Worm (Caenorhabditis elegans) whole organism, L4 larva: ENCODE data around the gene sre-43.

Source experiments
- D1046.2 ChIP-seq: fragments of 200-800 bp; sonication (Bioruptor generic); IDR thresholded peaks from 2 replicates; pipeline ENCODE4 v1.3.6; 2022; ENCODE audit warnings: missing genetic modification characterization, missing compliant biosample characterization
- F26F4.8 ChIP-seq: fragments of 200-800 bp; sonication (Bioruptor generic); conservative IDR thresholded peaks from 2 replicates; pipeline ENCODE4 v1.3.6; 2022; ENCODE audit warnings: missing genetic modification characterization, missing compliant biosample characterization
- R02D3.7 ChIP-seq: fragments of 150-350 bp; sonication (generic microtip); optimal IDR thresholded peaks from 3 replicates; lab custom pipeline; 2014; ENCODE audit warnings: missing biosample characterization, missing genetic modification characterization
- ZK337.2 ChIP-seq: fragments of 200-800 bp; sonication (Bioruptor generic); IDR thresholded peaks from 2 replicates; pipeline ENCODE4 v1.3.6; 2022; ENCODE audit warnings: missing genetic modification reagents, missing genetic modification characterization, missing compliant biosample characterization
- arid-1 ChIP-seq: fragments of 200-800 bp; sonication (Bioruptor generic); conservative IDR thresholded peaks from 2 replicates; pipeline ENCODE4 v1.3.6; 2022; ENCODE audit warnings: missing genetic modification reagents, missing genetic modification characterization, missing compliant biosample characterization
- daf-16 ChIP-seq, 3 experiments: sonication (generic microtip); optimal IDR thresholded peaks; 2 replicates each; lab custom pipeline; 2016 to 2017; ENCODE audit warnings: missing genetic modification characterization in 3 of 3, missing genetic modification reagents in 3 of 3, mild to moderate bottlenecking in 2 of 3, missing compliant biosample characterization in 2 of 3, missing biosample characterization in 1 of 3, moderate library complexity in 1 of 3
- daf-19 ChIP-seq: fragments of 200-800 bp; sonication (Bioruptor generic); conservative IDR thresholded peaks from 2 replicates; pipeline ENCODE4 v1.3.6; 2022; ENCODE audit warnings: missing genetic modification characterization, missing compliant biosample characterization
- dmd-6 ChIP-seq: fragments of 200-800 bp; sonication (Bioruptor generic); IDR thresholded peaks from 2 replicates; pipeline ENCODE4 v1.3.6; 2022; ENCODE audit warnings: missing genetic modification reagents, missing genetic modification characterization, missing compliant biosample characterization
- dve-1 ChIP-seq: sonication (generic microtip); optimal IDR thresholded peaks from 2 replicates; lab custom pipeline; 2017; ENCODE audit warnings: antibody characterized with exemption, mild to moderate bottlenecking, missing genetic modification characterization, missing compliant biosample characterization; ENCODE audit not compliant: insufficient read depth
- egl-43 ChIP-seq: fragments of 200-800 bp; sonication (Bioruptor generic); IDR thresholded peaks from 2 replicates; pipeline ENCODE4 v1.3.6; 2022; ENCODE audit warnings: missing genetic modification reagents, missing genetic modification characterization, missing compliant biosample characterization
- gei-8 ChIP-seq: fragments of 200-800 bp; sonication (Bioruptor generic); optimal IDR thresholded peaks from 2 replicates; lab custom pipeline; 2018; ENCODE audit warnings: mild to moderate bottlenecking, missing genetic modification characterization, missing compliant biosample characterization
- hlh-11 ChIP-seq: fragments of 200-800 bp; sonication (Bioruptor generic); optimal IDR thresholded peaks from 2 replicates; lab custom pipeline; 2018; ENCODE audit warnings: mild to moderate bottlenecking, missing genetic modification characterization, missing compliant biosample characterization
- hlh-30 ChIP-seq: sonication (generic microtip); optimal IDR thresholded peaks from 2 replicates; lab custom pipeline; 2017; ENCODE audit warnings: antibody characterized with exemption, mild to moderate bottlenecking, missing genetic modification characterization, missing compliant biosample characterization; ENCODE audit not compliant: insufficient read depth
- hmg-1.1 ChIP-seq: fragments of 200-800 bp; sonication (Bioruptor generic); IDR thresholded peaks from 2 replicates; pipeline ENCODE4 v1.3.6; 2022; ENCODE audit warnings: missing genetic modification reagents, missing genetic modification characterization, missing compliant biosample characterization
- lin-1 ChIP-seq: fragments of 200-800 bp; sonication (Bioruptor generic); IDR thresholded peaks from 2 replicates; pipeline ENCODE4 v1.3.6; 2022; ENCODE audit warnings: missing genetic modification reagents, missing genetic modification characterization, missing compliant biosample characterization
- lin-38 ChIP-seq: fragments of 200-800 bp; sonication (Bioruptor generic); IDR thresholded peaks from 2 replicates; pipeline ENCODE4 v1.3.6; 2022; ENCODE audit warnings: missing genetic modification reagents, missing genetic modification characterization, missing compliant biosample characterization
- lin-39 ChIP-seq: fragments of 150-350 bp; optimal IDR thresholded peaks from 2 replicates; lab custom pipeline; 2014; ENCODE audit warnings: missing biosample characterization, missing genetic modification reagents, missing genetic modification characterization
- lir-3 ChIP-seq: sonication (generic microtip); optimal IDR thresholded peaks from 2 replicates; lab custom pipeline; 2016; ENCODE audit warnings: mild to moderate bottlenecking, missing genetic modification characterization, missing compliant biosample characterization
- lsy-2 ChIP-seq, 2 experiments: fragments of 150-350 bp in 1 of 2; sonication (generic microtip) in 1 of 2; optimal IDR thresholded peaks; 2 replicates each; lab custom pipeline; 2014 to 2017; ENCODE audit warnings: missing biosample characterization in 2 of 2, missing genetic modification characterization in 2 of 2
- mep-1 ChIP-seq: fragments of 150-350 bp; sonication (generic microtip); optimal IDR thresholded peaks from 3 replicates; lab custom pipeline; 2014; ENCODE audit warnings: missing biosample characterization, missing genetic modification characterization
- nhr-102 ChIP-seq: sonication (generic microtip); optimal IDR thresholded peaks from 2 replicates; lab custom pipeline; 2016; ENCODE audit warnings: mild to moderate bottlenecking, missing genetic modification characterization, moderate library complexity, missing compliant biosample characterization
- nhr-28 ChIP-seq: fragments of 150-350 bp; optimal IDR thresholded peaks from 2 replicates; lab custom pipeline; 2014; ENCODE audit warnings: missing biosample characterization, missing genetic modification characterization
- nhr-48 ChIP-seq: sonication (generic microtip); optimal IDR thresholded peaks from 2 replicates; lab custom pipeline; 2016; ENCODE audit warnings: mild to moderate bottlenecking, missing genetic modification characterization, missing compliant biosample characterization
- nhr-77 ChIP-seq: fragments of 150-350 bp; optimal IDR thresholded peaks from 2 replicates; lab custom pipeline; 2014; ENCODE audit warnings: missing biosample characterization, missing genetic modification characterization
- php-3 ChIP-seq: fragments of 200-800 bp; sonication (Bioruptor generic); IDR thresholded peaks from 2 replicates; pipeline ENCODE4 v1.3.6; 2022; ENCODE audit warnings: missing genetic modification reagents, missing genetic modification characterization, missing compliant biosample characterization
- pqm-1 ChIP-seq: sonication (generic microtip); optimal IDR thresholded peaks from 2 replicates; lab custom pipeline; 2017; ENCODE audit warnings: missing biosample characterization, missing genetic modification characterization
- sdz-12 ChIP-seq: fragments of 200-800 bp; sonication (Bioruptor generic); optimal IDR thresholded peaks from 2 replicates; lab custom pipeline; 2018; ENCODE audit warnings: mild to moderate bottlenecking, missing genetic modification characterization, missing compliant biosample characterization
- set-16 ChIP-seq: fragments of 200-800 bp; sonication (Bioruptor generic); IDR thresholded peaks from 2 replicates; pipeline ENCODE4 v1.3.6; 2022; ENCODE audit warnings: missing genetic modification reagents, missing genetic modification characterization, missing compliant biosample characterization
- tag-97 ChIP-seq: fragments of 200-800 bp; sonication (Bioruptor generic); IDR thresholded peaks from 2 replicates; pipeline ENCODE4 v1.3.6; 2022; ENCODE audit warnings: missing genetic modification characterization, missing compliant biosample characterization
- tra-1 ChIP-seq: fragments of 200-800 bp; sonication (Bioruptor generic); IDR thresholded peaks from 2 replicates; pipeline ENCODE4 v1.3.6; 2022; ENCODE audit warnings: missing genetic modification reagents, missing genetic modification characterization, missing compliant biosample characterization
- unc-62 ChIP-seq, 3 experiments: fragments of 150-350 bp in 1 of 3; sonication (generic microtip); optimal IDR thresholded peaks in 2 of 3; peaks in 1 of 3; 1 replicate in 1 of 3; 2 replicates in 2 of 3; lab custom pipeline; 2014 to 2017; ENCODE audit warnings: missing biosample characterization in 3 of 3, missing genetic modification characterization in 3 of 3, missing genetic modification reagents in 3 of 3, missing genotype in 1 of 3
- vab-7 ChIP-seq: fragments of 200-800 bp; sonication (Bioruptor generic); IDR thresholded peaks from 2 replicates; pipeline ENCODE4 v1.3.6; 2022; ENCODE audit warnings: missing genetic modification reagents, missing genetic modification characterization, missing compliant biosample characterization
- zip-2 ChIP-seq: fragments of 150-350 bp; optimal IDR thresholded peaks from 2 replicates; lab custom pipeline; 2014; ENCODE audit warnings: missing biosample characterization, missing genetic modification characterization

sre-43 gene

ce11 chrII:13962319-13962718 is 6.6 kb downstream of the sre-43 start, which contains the start of gene rpi-1:
Gene rpi-1, minus strand, starts transcription at chrII:13962419.
- TF ChIP-seq hmg-1.1 (GFP tag; lab: Robert Waterston, UW) (no peak), unc-62 (GFP tag; optimal IDR thresholded peaks at IDR 0.05 in 1 of 2; lab: Kevin White, UChicago) (no peak), unc-62 (tag; optimal IDR thresholded peaks at IDR 0.05; lab: Kevin White, UChicago) (no peak), daf-19 (GFP tag; lab: Robert Waterston, UW) (no peak), zip-2 (no peak), nhr-77 (tag; lab: Kevin White, UChicago) (no peak), ZK337.2 (GFP tag; lab: Robert Waterston, UW) (no peak), lsy-2 (tag; optimal IDR thresholded peaks at IDR 0.05; lab: Kevin White, UChicago) (no peak), F26F4.8 (no peak), lin-1 (GFP tag; lab: Robert Waterston, UW) (no peak), egl-43 (GFP tag; lab: Robert Waterston, UW) (no peak), dve-1 (tag; lab: Kevin White, UChicago) (no peak), sdz-12 (GFP tag; lab: Kevin White, UChicago) (no peak), mep-1 (tag; lab: Kevin White, UChicago) (no peak), lir-3 (tag; lab: Kevin White, UChicago) (no peak), R02D3.7 (no peak), nhr-48 (tag; lab: Kevin White, UChicago) (no peak), D1046.2 (GFP tag; lab: Robert Waterston, UW) (no peak), tag-97 (GFP tag; lab: Robert Waterston, UW) (no peak), nhr-102 (tag; lab: Kevin White, UChicago) (no peak)

ce11 chrII:13961567-13961966 is 7.3 kb downstream of the sre-43 start:
- no peak for TF ChIP-seq daf-16 (GFP tag; optimal IDR thresholded peaks at IDR 0.05; lab: Kevin White, UChicago)
- TF ChIP-seq daf-16 (tag; optimal IDR thresholded peaks at IDR 0.05; lab: Kevin White, UChicago) = no peak
- TF ChIP-seq set-16 = peak; percentile 54; the same call in 1 of the 2 replicates

ce11 chrII:13958359-13958758 is 10.5 kb downstream of the sre-43 start:
- TF ChIP-seq lsy-2 (tag; optimal IDR thresholded peaks at IDR 0.05; lab: Kevin White, UChicago) (peak in 1 of 2 experiments; percentile 19), nhr-102 (tag; lab: Kevin White, UChicago) (peak; percentile 14), lin-39 (tag; lab: Kevin White, UChicago) (no peak), sdz-12 (GFP tag; lab: Kevin White, UChicago) (no peak), dmd-6 (GFP tag; lab: Robert Waterston, UW) (peak; percentile 76; the same call in 1 of the 2 replicates), hlh-11 (tag; lab: Kevin White, UChicago) (peak; percentile 6), lin-38 (GFP tag; lab: Robert Waterston, UW) (0 out of 2 replicates have a peak, but pooled peaks have one; percentile 33), daf-16 (GFP tag; optimal IDR thresholded peaks at IDR 0.05; lab: Kevin White, UChicago) (no peak), daf-16 (tag; optimal IDR thresholded peaks at IDR 0.05; lab: Kevin White, UChicago) (peak; percentile 18), arid-1 (GFP tag; lab: Robert Waterston, UW) (no peak), dve-1 (tag; lab: Kevin White, UChicago) (peak; percentile 42)

- peak; percentile 0 for TF ChIP-seq nhr-48 (tag; lab: Kevin White, UChicago)
- TF ChIP-seq hlh-11 (tag; lab: Kevin White, UChicago) = peak; percentile 64
- TF ChIP-seq nhr-77 (tag; lab: Kevin White, UChicago) = peak; percentile 45
- TF ChIP-seq daf-16 (GFP tag; optimal IDR thresholded peaks at IDR 0.05; lab: Kevin White, UChicago) = no peak
- TF ChIP-seq daf-16 (tag; optimal IDR thresholded peaks at IDR 0.05; lab: Kevin White, UChicago) = peak; percentile 61
- peak; percentile 77 for TF ChIP-seq dmd-6 (GFP tag; lab: Robert Waterston, UW)
- no peak for TF ChIP-seq vab-7 (GFP tag; lab: Robert Waterston, UW)
- TF ChIP-seq dve-1 (tag; lab: Kevin White, UChicago) = peak; percentile 64
- peak; percentile 65 for TF ChIP-seq nhr-28 (tag; lab: Kevin White, UChicago)
- TF ChIP-seq pqm-1 (tag; lab: Kevin White, UChicago) = peak; percentile 44
- no peak for TF ChIP-seq hlh-30 (tag; lab: Kevin White, UChicago)
- TF ChIP-seq egl-43 (GFP tag; lab: Robert Waterston, UW) = no peak
- peak; percentile 21 for TF ChIP-seq gei-8
- TF ChIP-seq php-3 (GFP tag; lab: Robert Waterston, UW) = peak; percentile 62; the same call in 1 of the 2 replicates
- peak; percentile 67 for TF ChIP-seq tra-1 (GFP tag; lab: Robert Waterston, UW)
Observed at ce11 chrII:13957437-13957836, 11.4 kb downstream of the sre-43 start, which contains the start of gene zip-3. Gene zip-3, minus strand, starts transcription at chrII:13957457.
